Worm (Caenorhabditis elegans): ENCODE results near the gene B0507.9.

- TF ChIP-seq flt-1 (GFP tag; IDR thresholded peaks at IDR 0.05), result no peak
- TF ChIP-seq ama-1 (optimal IDR thresholded peaks at IDR 0.05), result no peak
- TF ChIP-seq pes-1 (GFP tag; IDR thresholded peaks at IDR 0.05), result no peak
Measured at ce11 chrV:8768481-8768959, 2.7 kb upstream of the B0507.9 start, which contains the start of gene B0507.3.
